Worm (Caenorhabditis elegans): ENCODE data around the gene nrf-6.

nrf-6 gene

DNA sequence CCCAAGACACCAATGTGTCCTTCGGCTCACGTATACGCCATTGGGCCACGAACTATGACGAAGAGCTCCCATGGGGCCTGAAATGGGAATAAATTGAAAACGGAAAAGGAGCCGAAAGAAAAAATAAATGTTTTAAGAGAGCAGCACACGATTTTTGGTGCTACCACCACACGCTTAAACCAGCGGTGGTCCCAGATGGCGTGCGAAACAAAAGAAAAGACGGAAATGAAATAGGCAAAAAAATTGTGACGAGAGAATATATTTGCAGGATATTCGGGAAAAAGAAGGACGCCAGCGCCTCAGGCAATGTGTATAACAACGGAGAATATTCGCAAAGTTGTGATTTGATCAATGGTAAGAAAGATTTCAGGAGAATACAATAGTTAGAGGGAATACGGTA is 45.6 kb downstream of the nrf-6 start:
- TF ChIP-seq hlh-17 (GFP tag; optimal IDR thresholded peaks at IDR 0.05; ENCODE audit: borderline replicate concordance) = no peak
- TF ChIP-seq lin-14 (GFP tag; optimal IDR thresholded peaks at IDR 0.05) = peak; percentile 53
- TF ChIP-seq efl-1 (optimal IDR thresholded peaks at IDR 0.05) = no peak
- peak in 1 of 2 experiments; percentile 62 for TF ChIP-seq efl-1 (GFP tag; optimal IDR thresholded peaks at IDR 0.05 in 1 of 2)

DNA sequence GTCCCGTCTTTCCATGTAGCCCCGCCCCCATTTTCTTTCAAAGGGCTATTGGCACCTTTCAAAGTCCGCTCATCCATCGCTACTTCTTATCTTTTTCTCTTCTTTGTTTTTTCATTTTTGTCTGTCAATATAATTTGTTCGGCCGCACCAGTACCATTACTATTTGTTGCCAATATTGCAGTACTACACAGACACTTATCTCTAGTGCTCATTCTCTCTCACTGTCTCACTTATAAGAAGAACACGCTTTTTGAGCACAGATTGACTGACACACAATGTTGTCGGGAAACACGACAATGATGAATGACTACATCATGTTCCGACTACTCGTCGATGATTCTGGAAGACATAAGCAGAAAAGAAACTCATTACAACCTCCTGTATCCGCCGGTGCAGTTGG is 47.5 kb downstream of the nrf-6 start:
- no peak for TF ChIP-seq ceh-90 (tag; optimal IDR thresholded peaks at IDR 0.05)
- TF ChIP-seq mef-2 (tag; optimal IDR thresholded peaks at IDR 0.05) = no peak
- no peak for TF ChIP-seq pag-3 (tag; optimal IDR thresholded peaks at IDR 0.05; ENCODE audit: borderline replicate concordance, insufficient read depth)
- no peak for TF ChIP-seq fkh-10 (GFP tag; optimal IDR thresholded peaks at IDR 0.05)
- TF ChIP-seq tlp-1 (tag; optimal IDR thresholded peaks at IDR 0.05) = no peak
- TF ChIP-seq unc-62 (GFP tag; optimal IDR thresholded peaks at IDR 0.05) = no peak
- TF ChIP-seq ceh-88 (GFP tag; IDR thresholded peaks at IDR 0.05) = no peak
- no peak for TF ChIP-seq ceh-82 (tag; optimal IDR thresholded peaks at IDR 0.05)
- TF ChIP-seq nhr-84 (tag; optimal IDR thresholded peaks at IDR 0.05) = no peak
- no peak for TF ChIP-seq nhr-85 (tag)
- no peak for TF ChIP-seq nhr-20 (tag; optimal IDR thresholded peaks at IDR 0.05)
- TF ChIP-seq fos-1 (tag; optimal IDR thresholded peaks at IDR 0.05) = no peak
- TF ChIP-seq unc-130 (tag; optimal IDR thresholded peaks at IDR 0.05) = no peak
- TF ChIP-seq sox-4 (tag; optimal IDR thresholded peaks at IDR 0.05) = no peak
- TF ChIP-seq nhr-90 (tag; optimal IDR thresholded peaks at IDR 0.05; ENCODE audit: poor library complexity) = no peak
- TF ChIP-seq dpl-1 (GFP tag; optimal IDR thresholded peaks at IDR 0.05) = no peak

DNA sequence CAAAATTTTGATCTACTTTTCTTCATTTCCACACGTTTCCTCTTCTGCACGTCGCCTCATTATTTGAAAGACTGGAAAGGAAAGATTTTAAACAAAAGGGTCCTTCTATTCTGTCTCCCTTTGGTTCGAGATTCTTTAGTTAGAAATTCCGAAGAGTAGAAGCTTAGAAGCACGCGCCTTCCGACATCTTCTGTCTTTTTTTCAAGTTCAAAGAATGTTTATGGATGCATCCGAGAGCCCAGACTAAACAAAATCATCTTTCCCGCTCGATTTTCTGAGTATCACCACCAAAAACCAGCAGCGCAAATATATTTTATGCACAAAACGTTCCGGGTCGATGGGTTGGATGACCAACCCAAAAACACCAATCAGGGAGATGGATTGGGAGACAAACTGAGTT is 48.4 kb downstream of the nrf-6 start:
- TF ChIP-seq ztf-11 (tag; optimal IDR thresholded peaks at IDR 0.05) (no peak), egl-13 (tag; optimal IDR thresholded peaks at IDR 0.05) (no peak), lin-15B (tag; optimal IDR thresholded peaks at IDR 0.05) (no peak), lin-14 (GFP tag; optimal IDR thresholded peaks at IDR 0.05) (peak; percentile 21), egl-27 (tag; optimal IDR thresholded peaks at IDR 0.05) (no peak), nhr-76 (tag; optimal IDR thresholded peaks at IDR 0.05) (no peak), fkh-10 (GFP tag; optimal IDR thresholded peaks at IDR 0.05) (peak; percentile 25), jun-1 (tag; optimal IDR thresholded peaks at IDR 0.05) (no peak), unc-86 (tag; optimal IDR thresholded peaks at IDR 0.05) (peak; percentile 10), rnt-1 (tag; optimal IDR thresholded peaks at IDR 0.05) (no peak), sup-37 (GFP tag; optimal IDR thresholded peaks at IDR 0.05) (no peak)

DNA sequence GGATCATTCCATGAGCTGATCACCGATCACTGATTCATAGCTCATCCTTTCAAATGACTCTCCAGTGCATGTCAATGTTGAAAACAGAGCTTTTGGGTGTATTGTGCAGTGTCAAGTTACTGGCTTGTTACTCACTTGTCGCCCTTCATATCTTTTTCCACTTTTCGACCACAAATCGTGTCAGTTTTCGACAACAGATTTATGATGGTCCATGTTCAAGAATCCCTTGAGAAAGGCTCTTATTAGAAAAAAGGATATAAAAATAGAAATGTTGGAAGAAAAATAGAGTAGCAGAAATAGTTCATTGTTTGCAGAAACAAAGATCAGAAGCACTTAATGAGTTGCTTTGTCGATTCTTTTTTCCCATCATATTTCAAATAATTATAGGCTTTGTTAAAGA is 49.1 kb downstream of the nrf-6 start:
- TF ChIP-seq nhr-237 (tag; optimal IDR thresholded peaks at IDR 0.05) (no peak), aha-1 (tag; optimal IDR thresholded peaks at IDR 0.05) (no peak), ama-1 (optimal IDR thresholded peaks at IDR 0.05) (no peak), mdl-1 (tag; optimal IDR thresholded peaks at IDR 0.05) (no peak), ceh-88 (GFP tag; IDR thresholded peaks at IDR 0.05) (no peak), Y116A8C.19 (tag; optimal IDR thresholded peaks at IDR 0.05; ENCODE audit: borderline replicate concordance) (no peak), rnt-1 (tag; optimal IDR thresholded peaks at IDR 0.05) (no peak)

DNA sequence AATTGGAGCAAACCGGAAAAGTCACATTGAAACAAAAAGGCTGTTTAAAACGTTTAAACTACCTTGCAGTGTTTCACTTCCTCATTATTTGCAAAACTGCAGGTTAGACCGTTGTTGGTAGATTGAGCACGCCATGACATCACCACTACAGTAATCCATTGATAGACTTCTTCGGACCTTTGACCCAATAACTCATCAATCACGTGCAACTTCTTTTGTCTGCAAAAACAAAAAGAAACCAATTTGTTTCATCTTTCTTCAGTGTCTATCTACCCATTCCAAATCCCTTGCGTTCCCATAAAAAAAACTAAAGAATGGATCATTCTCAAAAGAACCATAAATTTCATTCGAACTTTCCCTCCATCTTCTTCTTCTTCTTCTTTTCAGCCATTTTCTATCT is 51.4 kb downstream of the nrf-6 start:
- TF ChIP-seq unc-98 (GFP tag; IDR thresholded peaks at IDR 0.05) (no peak), nhr-71 (tag; optimal IDR thresholded peaks at IDR 0.05) (no peak), nhr-28 (tag; optimal IDR thresholded peaks at IDR 0.05) (no peak), xbp-1 (tag; optimal IDR thresholded peaks at IDR 0.05) (no peak), hpl-2 (GFP tag; optimal IDR thresholded peaks at IDR 0.05) (no peak), ets-5 (GFP tag; IDR thresholded peaks at IDR 0.05) (no peak), hlh-17 (GFP tag; optimal IDR thresholded peaks at IDR 0.05; ENCODE audit: borderline replicate concordance) (no peak), C04F5.9 (tag; optimal IDR thresholded peaks at IDR 0.05) (no peak), efl-1 (optimal IDR thresholded peaks at IDR 0.05) (no peak), efl-1 (GFP tag; optimal IDR thresholded peaks at IDR 0.05 in 1 of 2) (no peak), ztf-4 (tag; optimal IDR thresholded peaks at IDR 0.05) (no peak), hlh-4 (tag; optimal IDR thresholded peaks at IDR 0.05) (no peak), C34B4.2 (tag; optimal IDR thresholded peaks at IDR 0.05) (no peak), nhr-84 (tag; optimal IDR thresholded peaks at IDR 0.05) (no peak), vab-15 (tag; optimal IDR thresholded peaks at IDR 0.05) (no peak), unc-130 (tag; optimal IDR thresholded peaks at IDR 0.05) (no peak), mdl-1 (tag; optimal IDR thresholded peaks at IDR 0.05) (no peak), C16A3.4 (tag; optimal IDR thresholded peaks at IDR 0.05) (no peak), sox-4 (tag; optimal IDR thresholded peaks at IDR 0.05) (no peak)
